Worm (Caenorhabditis elegans) whole organism, late embryonic: ENCODE measurements around the gene C34H4.1.

Source experiments
- C38D4.7 ChIP-seq: fragments of 200-800 bp; sonication (Bioruptor generic); optimal IDR thresholded peaks from 2 replicates; lab custom pipeline; 2018; ENCODE audit warnings: mild to moderate bottlenecking, missing genetic modification characterization, moderate library complexity, missing compliant biosample characterization
- F13H6.1 ChIP-seq: sonication (generic microtip); optimal IDR thresholded peaks from 2 replicates; lab custom pipeline; 2016; ENCODE audit warnings: missing genetic modification characterization, missing compliant biosample characterization
- K09A11.1 ChIP-seq: sonication (generic microtip); optimal IDR thresholded peaks from 2 replicates; lab custom pipeline; 2017; ENCODE audit warnings: antibody characterized with exemption, mild to moderate bottlenecking, missing genetic modification characterization, missing compliant biosample characterization; ENCODE audit not compliant: insufficient read depth
- Y22D7AL.16 ChIP-seq: sonication (generic microtip); optimal IDR thresholded peaks from 2 replicates; lab custom pipeline; 2016; ENCODE audit warnings: missing genetic modification characterization, missing compliant biosample characterization
- ceh-19 ChIP-seq: fragments of 200-800 bp; sonication (Bioruptor generic); optimal IDR thresholded peaks from 2 replicates; lab custom pipeline; 2018; ENCODE audit warnings: mild to moderate bottlenecking, missing genetic modification characterization, missing compliant biosample characterization
- ceh-2 ChIP-seq: sonication (generic microtip); optimal IDR thresholded peaks from 2 replicates; lab custom pipeline; 2016; ENCODE audit warnings: missing genotype, missing genetic modification characterization, missing compliant biosample characterization
- ceh-24 ChIP-seq: sonication (generic microtip); optimal IDR thresholded peaks from 2 replicates; lab custom pipeline; 2016; ENCODE audit warnings: mild to moderate bottlenecking, missing genetic modification characterization, missing compliant biosample characterization
- ceh-30 ChIP-seq: fragments of 150-350 bp; optimal IDR thresholded peaks from 2 replicates; lab custom pipeline; 2014; ENCODE audit warnings: missing biosample characterization, missing genetic modification characterization
- ceh-31 ChIP-seq: sonication (generic microtip); optimal IDR thresholded peaks from 2 replicates; lab custom pipeline; 2016; ENCODE audit warnings: missing genetic modification characterization, missing compliant biosample characterization
- ceh-34 ChIP-seq: sonication (generic microtip); optimal IDR thresholded peaks from 2 replicates; lab custom pipeline; 2016; ENCODE audit warnings: mild to moderate bottlenecking, missing genetic modification characterization, missing compliant biosample characterization
- ceh-48 ChIP-seq: sonication (generic microtip); optimal IDR thresholded peaks from 2 replicates; lab custom pipeline; 2016; ENCODE audit warnings: missing genetic modification characterization, inconsistent platforms, missing compliant biosample characterization
- ceh-6 ChIP-seq: fragments of 200-800 bp; sonication (Bioruptor generic); optimal IDR thresholded peaks from 2 replicates; lab custom pipeline; 2018; ENCODE audit warnings: mild to moderate bottlenecking, missing genetic modification characterization, missing compliant biosample characterization
- che-1 ChIP-seq: sonication (generic microtip); optimal IDR thresholded peaks from 2 replicates; lab custom pipeline; 2016; ENCODE audit warnings: mild to moderate bottlenecking, missing genetic modification characterization, missing compliant biosample characterization
- dve-1 ChIP-seq: sonication (generic microtip); optimal IDR thresholded peaks from 2 replicates; lab custom pipeline; 2017; ENCODE audit warnings: antibody characterized with exemption, mild to moderate bottlenecking, missing genetic modification characterization, missing compliant biosample characterization
- elt-2 ChIP-seq: sonication (generic microtip); optimal IDR thresholded peaks from 2 replicates; lab custom pipeline; 2016; ENCODE audit warnings: missing genetic modification reagents, missing genetic modification characterization, missing compliant biosample characterization
- elt-4 ChIP-seq: sonication (generic microtip); optimal IDR thresholded peaks from 2 replicates; lab custom pipeline; 2016; ENCODE audit warnings: missing genetic modification characterization, missing compliant biosample characterization
- eyg-1 ChIP-seq: sonication (generic microtip); optimal IDR thresholded peaks from 2 replicates; lab custom pipeline; 2016; ENCODE audit warnings: missing genotype, missing genetic modification characterization, missing compliant biosample characterization
- fkh-10 ChIP-seq: fragments of 150-350 bp; optimal IDR thresholded peaks from 2 replicates; lab custom pipeline; 2014; ENCODE audit warnings: missing biosample characterization, missing genetic modification reagents, missing genetic modification characterization
- fkh-6 ChIP-seq: sonication (generic microtip); optimal IDR thresholded peaks from 2 replicates; lab custom pipeline; 2016; ENCODE audit warnings: missing genetic modification characterization, missing compliant biosample characterization
- hlh-13 ChIP-seq: fragments of 200-800 bp; sonication (Bioruptor generic); optimal IDR thresholded peaks from 2 replicates; lab custom pipeline; 2018; ENCODE audit warnings: mild to moderate bottlenecking, missing genetic modification characterization, missing compliant biosample characterization
- hlh-30 ChIP-seq: sonication (generic microtip); optimal IDR thresholded peaks from 2 replicates; lab custom pipeline; 2017; ENCODE audit warnings: antibody characterized with exemption, missing genetic modification characterization, missing compliant biosample characterization; ENCODE audit not compliant: insufficient read depth
- lim-6 ChIP-seq: sonication (generic microtip); optimal IDR thresholded peaks from 2 replicates; lab custom pipeline; 2016; ENCODE audit warnings: missing genetic modification characterization, missing compliant biosample characterization
- lin-11 ChIP-seq: fragments of 200-800 bp; sonication (Bioruptor generic); optimal IDR thresholded peaks from 2 replicates; lab custom pipeline; 2018; ENCODE audit warnings: mild to moderate bottlenecking, missing genetic modification characterization, missing compliant biosample characterization
- madf-2 ChIP-seq: sonication (generic microtip); optimal IDR thresholded peaks from 2 replicates; lab custom pipeline; 2017; ENCODE audit warnings: missing genetic modification characterization, missing compliant biosample characterization
- mec-3 ChIP-seq: sonication (generic microtip); optimal IDR thresholded peaks from 2 replicates; lab custom pipeline; 2016; ENCODE audit warnings: borderline replicate concordance, missing genetic modification characterization, missing compliant biosample characterization
- nhr-11 ChIP-seq: fragments of 150-350 bp; optimal IDR thresholded peaks from 2 replicates; lab custom pipeline; 2014; ENCODE audit warnings: missing biosample characterization, missing genetic modification characterization
- odd-2 ChIP-seq: sonication (generic microtip); optimal IDR thresholded peaks from 2 replicates; lab custom pipeline; 2017; ENCODE audit warnings: antibody characterized with exemption, mild to moderate bottlenecking, missing genetic modification characterization, missing compliant biosample characterization
- pat-9 ChIP-seq: fragments of 200-800 bp; sonication (Bioruptor generic); optimal IDR thresholded peaks from 2 replicates; lab custom pipeline; 2018; ENCODE audit warnings: mild to moderate bottlenecking, missing genetic modification characterization, moderate library complexity, missing compliant biosample characterization
- pax-1 ChIP-seq: fragments of 150-350 bp; optimal IDR thresholded peaks from 2 replicates; lab custom pipeline; 2014; ENCODE audit warnings: missing biosample characterization, missing genetic modification characterization
- pha-2 ChIP-seq: sonication (generic microtip); optimal IDR thresholded peaks from 2 replicates; lab custom pipeline; 2017; ENCODE audit warnings: mild to moderate bottlenecking, missing genetic modification characterization, missing compliant biosample characterization
- pha-4 ChIP-seq: fragments of 150-350 bp; optimal IDR thresholded peaks from 2 replicates; lab custom pipeline; 2018; ENCODE audit warnings: missing biosample characterization, missing genetic modification reagents, missing genetic modification characterization
- ref-2 ChIP-seq: sonication (generic microtip); optimal IDR thresholded peaks from 2 replicates; lab custom pipeline; 2016; ENCODE audit warnings: missing genetic modification characterization, missing compliant biosample characterization
- sdc-2 ChIP-seq: sonication (generic microtip); optimal IDR thresholded peaks from 2 replicates; lab custom pipeline; 2016; ENCODE audit warnings: missing genotype, missing genetic modification characterization, missing compliant biosample characterization
- sox-2 ChIP-seq: fragments of 200-800 bp; sonication (Bioruptor generic); IDR thresholded peaks from 2 replicates; pipeline ENCODE4 v1.3.6; 2022; ENCODE audit warnings: missing genetic modification reagents, missing genetic modification characterization, missing compliant biosample characterization
- sox-4 ChIP-seq: sonication (generic microtip); optimal IDR thresholded peaks from 2 replicates; lab custom pipeline; 2017; ENCODE audit warnings: mild to moderate bottlenecking, missing genetic modification characterization, inconsistent platforms, missing compliant biosample characterization
- syd-9 ChIP-seq: sonication (generic microtip); optimal IDR thresholded peaks from 2 replicates; lab custom pipeline; 2016; ENCODE audit warnings: mild to moderate bottlenecking, missing genetic modification characterization, moderate library complexity, missing compliant biosample characterization
- ttx-3 ChIP-seq: sonication (generic microtip); optimal IDR thresholded peaks from 2 replicates; lab custom pipeline; 2016; ENCODE audit warnings: missing genetic modification reagents, missing genetic modification characterization, missing compliant biosample characterization
- unc-3 ChIP-seq, 2 experiments: fragments of 200-800 bp in 1 of 2; sonication (Bioruptor generic) in 1 of 2; sonication (generic microtip) in 1 of 2; conservative IDR thresholded peaks in 1 of 2; optimal IDR thresholded peaks in 1 of 2; 2 replicates each; pipeline versions ENCODE4 v1.3.6 to Lab custom; 2016 to 2022; ENCODE audit warnings: missing compliant biosample characterization in 2 of 2, missing genetic modification characterization in 2 of 2, missing genetic modification reagents in 1 of 2
- unc-42 ChIP-seq: sonication (generic microtip); optimal IDR thresholded peaks from 2 replicates; lab custom pipeline; 2016; ENCODE audit warnings: missing genotype, missing genetic modification characterization, missing compliant biosample characterization
- unc-55 ChIP-seq: sonication (generic microtip); optimal IDR thresholded peaks from 2 replicates; lab custom pipeline; 2017; ENCODE audit warnings: missing biosample characterization, missing genetic modification reagents, missing genetic modification characterization
- zip-5 ChIP-seq: sonication (generic microtip); optimal IDR thresholded peaks from 2 replicates; lab custom pipeline; 2016; ENCODE audit warnings: missing genetic modification characterization, missing compliant biosample characterization

The C34H4.1 gene

DNA sequence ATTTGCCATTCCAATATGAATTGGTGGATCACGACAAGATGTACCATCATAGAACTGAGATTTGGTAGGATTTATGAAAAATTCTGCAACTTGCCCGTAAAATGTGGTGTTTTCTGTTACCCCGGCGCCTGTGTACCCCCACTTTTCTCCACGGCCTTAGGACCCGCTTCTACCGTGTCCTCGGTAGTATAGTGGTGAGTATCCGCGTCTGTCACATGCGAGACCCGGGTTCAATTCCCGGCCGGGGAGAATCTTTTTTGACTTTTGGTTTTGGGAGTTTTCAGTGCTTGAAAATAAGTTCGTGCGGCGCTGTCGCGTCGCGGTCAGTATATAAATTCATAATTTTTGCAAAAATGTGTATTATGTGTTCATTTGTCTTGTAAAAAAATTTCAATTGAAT is 41.0 kb upstream of the C34H4.1 start:
- TF ChIP-seq dve-1 (tag; lab: Kevin White, UChicago) = no peak
- TF ChIP-seq unc-3 (GFP tag; conservative IDR thresholded peaks at IDR 0.05; lab: Robert Waterston, UW) = 0 out of 2 replicates have a peak, but pooled peaks have one; percentile 31
- TF ChIP-seq unc-3 (tag; optimal IDR thresholded peaks at IDR 0.05; lab: Kevin White, UChicago) = no peak
- no peak for TF ChIP-seq ceh-24 (tag; lab: Kevin White, UChicago)
- no peak for TF ChIP-seq elt-2 (tag; lab: Kevin White, UChicago)
- TF ChIP-seq ceh-48 (tag; lab: Kevin White, UChicago) = no peak
- no peak for TF ChIP-seq sdc-2
- TF ChIP-seq hlh-13 (GFP tag; lab: Kevin White, UChicago) = no peak
- peak; percentile 4 for TF ChIP-seq ceh-34 (tag; lab: Kevin White, UChicago)
- no peak for TF ChIP-seq mec-3 (tag; lab: Kevin White, UChicago)
- TF ChIP-seq syd-9 (tag; lab: Kevin White, UChicago) = no peak
- no peak for TF ChIP-seq eyg-1 (tag; lab: Kevin White, UChicago)
- no peak for TF ChIP-seq fkh-6 (tag; lab: Kevin White, UChicago)
- no peak for TF ChIP-seq fkh-10 (GFP tag; lab: Kevin White, UChicago)
- peak; percentile 14 for TF ChIP-seq che-1
- TF ChIP-seq pat-9 (tag; lab: Kevin White, UChicago) = no peak
- peak; percentile 37 for TF ChIP-seq hlh-30 (tag; lab: Kevin White, UChicago)
- no peak for TF ChIP-seq odd-2
- no peak for TF ChIP-seq pax-1 (tag; lab: Kevin White, UChicago)
- TF ChIP-seq F13H6.1 (tag; lab: Kevin White, UChicago) = no peak
- no peak for TF ChIP-seq pha-4
- TF ChIP-seq ref-2 (tag; lab: Kevin White, UChicago) = no peak
- TF ChIP-seq sox-2 (GFP tag; lab: Robert Waterston, UW) = no peak
- no peak for TF ChIP-seq elt-4 (tag; lab: Kevin White, UChicago)
- no peak for TF ChIP-seq Y22D7AL.16 (tag; lab: Kevin White, UChicago)
- no peak for TF ChIP-seq ceh-6
- peak; percentile 1 for TF ChIP-seq sox-4 (tag; lab: Kevin White, UChicago)
- no peak for TF ChIP-seq lin-11
- TF ChIP-seq pha-2 (tag; lab: Kevin White, UChicago) = no peak

DNA sequence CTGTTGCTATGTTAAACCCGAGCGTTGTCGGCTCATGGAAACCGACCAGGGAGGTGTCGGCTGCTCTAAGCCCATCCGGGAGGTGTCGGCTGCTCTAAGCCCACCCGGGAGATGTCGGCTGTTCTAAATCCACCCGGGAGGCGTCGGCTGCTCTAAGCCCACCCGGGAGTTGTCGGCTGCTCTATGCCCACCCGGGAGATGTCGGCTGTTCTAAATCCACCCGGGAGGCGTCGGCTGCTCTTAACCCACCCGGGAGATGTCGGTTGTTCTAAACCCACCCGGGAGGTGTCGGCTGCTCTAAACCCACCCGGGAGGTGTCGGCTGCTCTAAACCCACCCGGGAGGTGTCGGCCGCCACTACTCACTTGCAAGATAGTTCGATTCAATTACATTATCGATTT is 39.5 kb upstream of the C34H4.1 start:
- TF ChIP-seq pax-1 (tag; lab: Kevin White, UChicago) (no peak), pha-2 (tag; lab: Kevin White, UChicago) (no peak)

DNA sequence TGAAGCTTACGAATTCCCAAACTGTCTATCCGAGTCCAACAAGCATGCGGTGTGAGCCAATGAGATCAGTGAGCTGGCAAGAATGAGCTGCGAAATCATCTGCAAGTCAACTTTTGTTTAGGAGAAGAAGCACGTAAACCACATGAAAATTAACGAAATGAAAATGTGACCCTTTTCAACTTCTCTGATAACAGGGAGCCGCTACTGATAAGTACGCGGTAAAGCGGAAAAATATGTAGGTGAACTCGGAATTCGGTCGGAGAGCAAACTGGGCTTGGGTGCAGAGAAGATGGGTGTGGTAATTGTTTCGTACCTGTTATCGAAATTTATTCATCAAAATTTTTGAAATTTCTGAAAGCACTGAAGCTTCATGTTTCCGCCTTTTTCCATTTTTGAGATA is 38.9 kb upstream of the C34H4.1 start, which contains the start of gene clec-172:
clec-172 (minus strand) TSS at position 101 of the 400 bp plus-strand sequence.
- TF ChIP-seq lim-6 (tag; lab: Kevin White, UChicago) (no peak), mec-3 (tag; lab: Kevin White, UChicago) (no peak), fkh-10 (GFP tag; lab: Kevin White, UChicago) (no peak), unc-42 (no peak), ceh-31 (no peak), ceh-30 (no peak), sox-2 (GFP tag; lab: Robert Waterston, UW) (no peak), ceh-2 (tag; lab: Kevin White, UChicago) (no peak), Y22D7AL.16 (tag; lab: Kevin White, UChicago) (no peak), unc-55 (no peak)

DNA sequence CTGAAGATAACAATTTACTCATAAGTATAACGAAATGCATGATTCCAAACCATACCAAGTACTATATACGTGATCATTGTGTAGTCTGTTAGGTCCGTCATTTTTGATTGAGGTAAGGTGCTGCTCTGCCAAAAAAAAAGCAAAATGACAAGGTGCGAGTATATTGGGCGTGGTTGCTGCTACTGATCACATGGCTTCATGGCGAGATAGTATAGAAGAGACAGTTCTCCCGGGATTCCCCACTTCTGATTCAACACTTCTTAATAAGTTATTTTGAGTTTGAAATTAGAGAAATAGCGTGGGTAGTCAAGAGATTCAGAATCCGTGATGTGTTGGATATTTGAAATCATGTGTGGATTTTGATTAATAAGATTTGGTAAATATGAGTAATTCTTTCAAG is 34.2 kb upstream of the C34H4.1 start, which contains the start of gene K03H6.4:
K03H6.4 (minus strand) TSS at position 101 of the 400 bp plus-strand sequence.
- TF ChIP-seq zip-5 (tag; lab: Kevin White, UChicago) = no peak
- no peak for TF ChIP-seq elt-2 (tag; lab: Kevin White, UChicago)
- no peak for TF ChIP-seq unc-42
- TF ChIP-seq K09A11.1 (tag; lab: Kevin White, UChicago) = no peak
- TF ChIP-seq pha-4 = no peak
- no peak for TF ChIP-seq madf-2 (tag; lab: Kevin White, UChicago)
- no peak for TF ChIP-seq ceh-19 (GFP tag; lab: Kevin White, UChicago)
- no peak for TF ChIP-seq che-1
- no peak for TF ChIP-seq sdc-2
- TF ChIP-seq Y22D7AL.16 (tag; lab: Kevin White, UChicago) = no peak
- TF ChIP-seq C38D4.7 = no peak
- TF ChIP-seq nhr-11 (tag; lab: Kevin White, UChicago) = no peak
- TF ChIP-seq ttx-3 (tag; lab: Kevin White, UChicago) = no peak
- no peak for TF ChIP-seq pat-9 (tag; lab: Kevin White, UChicago)
- TF ChIP-seq hlh-13 (GFP tag; lab: Kevin White, UChicago) = no peak
- TF ChIP-seq unc-3 (GFP tag; conservative IDR thresholded peaks at IDR 0.05; lab: Robert Waterston, UW) = no peak
- no peak for TF ChIP-seq unc-3 (tag; optimal IDR thresholded peaks at IDR 0.05; lab: Kevin White, UChicago)
